Worm (Caenorhabditis elegans): ENCODE results near the gene tes-1.

- TF ChIP-seq flt-1 (GFP tag; IDR thresholded peaks at IDR 0.05) (no peak), ztf-23 (GFP tag; IDR thresholded peaks at IDR 0.05) (no peak), klf-2 (GFP tag; conservative IDR thresholded peaks at IDR 0.05) (no peak), med-1 (GFP tag; optimal IDR thresholded peaks at IDR 0.05; ENCODE audit: insufficient read depth) (no peak), cog-1 (tag; optimal IDR thresholded peaks at IDR 0.05) (no peak), tab-1 (GFP tag; IDR thresholded peaks at IDR 0.05) (no peak), T22C8.4 (GFP tag; IDR thresholded peaks at IDR 0.05) (no peak)
Measured at ce11 chrIV:7414163-7414562, 37.1 kb downstream of the tes-1 start.
